Worm (Caenorhabditis elegans) whole organism, young adult: ENCODE measurements around the gene ral-1.

Experiments used
- B0336.3 ChIP-seq: fragments of 200-800 bp; sonication (Bioruptor generic); IDR thresholded peaks from 2 replicates; pipeline ENCODE4 v1.3.6; 2022; ENCODE audit warnings: missing genetic modification characterization, missing compliant biosample characterization
- C06A6.2 ChIP-seq: fragments of 200-800 bp; sonication (Bioruptor generic); conservative IDR thresholded peaks from 2 replicates; pipeline ENCODE4 v1.3.6; 2022; ENCODE audit warnings: missing genetic modification characterization, missing compliant biosample characterization
- F22D6.2 ChIP-seq: sonication (generic microtip); optimal IDR thresholded peaks from 2 replicates; lab custom pipeline; 2016; ENCODE audit warnings: mild to moderate bottlenecking, missing genetic modification characterization, missing compliant biosample characterization
- F52B5.7 ChIP-seq: sonication (generic microtip); optimal IDR thresholded peaks from 2 replicates; lab custom pipeline; 2016; ENCODE audit warnings: mild to moderate bottlenecking, missing genetic modification characterization, missing compliant biosample characterization
- F57C9.4 ChIP-seq: sonication (generic microtip); optimal IDR thresholded peaks from 2 replicates; lab custom pipeline; 2017; ENCODE audit warnings: mild to moderate bottlenecking, missing genetic modification characterization, missing compliant biosample characterization
- K11D2.4 ChIP-seq: fragments of 200-800 bp; sonication (Bioruptor generic); IDR thresholded peaks from 2 replicates; pipeline ENCODE4 v1.3.6; 2022; ENCODE audit warnings: missing genetic modification reagents, missing genetic modification characterization, missing compliant biosample characterization
- K12H6.12 ChIP-seq: fragments of 200-800 bp; sonication (Bioruptor generic); optimal IDR thresholded peaks from 2 replicates; lab custom pipeline; 2018; ENCODE audit warnings: mild to moderate bottlenecking, missing genetic modification characterization, missing compliant biosample characterization
- T07F8.4 ChIP-seq: sonication (generic microtip); optimal IDR thresholded peaks from 2 replicates; lab custom pipeline; 2016; ENCODE audit warnings: mild to moderate bottlenecking, missing genetic modification characterization, moderate library complexity, missing compliant biosample characterization
- Y53G8AR.9 ChIP-seq: fragments of 200-800 bp; sonication (Bioruptor generic); conservative IDR thresholded peaks from 2 replicates; pipeline ENCODE4 v1.3.6; 2022; ENCODE audit warnings: missing genetic modification reagents, missing genetic modification characterization, missing compliant biosample characterization
- ZK185.1 ChIP-seq: sonication (generic microtip); optimal IDR thresholded peaks from 2 replicates; lab custom pipeline; 2016; ENCODE audit warnings: mild to moderate bottlenecking, missing genetic modification characterization, missing compliant biosample characterization; ENCODE audit not compliant: poor library complexity, severe bottlenecking
- athp-1 ChIP-seq: sonication (generic microtip); optimal IDR thresholded peaks from 2 replicates; lab custom pipeline; 2017; ENCODE audit warnings: mild to moderate bottlenecking, missing genetic modification characterization, missing compliant biosample characterization
- attf-5 ChIP-seq: fragments of 200-800 bp; sonication (Bioruptor generic); optimal IDR thresholded peaks from 2 replicates; lab custom pipeline; 2018; ENCODE audit warnings: mild to moderate bottlenecking, missing genetic modification characterization, missing compliant biosample characterization
- bed-1 ChIP-seq: fragments of 200-800 bp; sonication (Bioruptor generic); IDR thresholded peaks from 2 replicates; pipeline ENCODE4 v1.3.6; 2022; ENCODE audit warnings: missing genetic modification reagents, missing genetic modification characterization, missing compliant biosample characterization
- cebp-1 ChIP-seq, 2 experiments: fragments of 200-800 bp in 1 of 2; sonication (Bioruptor generic) in 1 of 2; sonication (generic microtip) in 1 of 2; IDR thresholded peaks in 1 of 2; optimal IDR thresholded peaks in 1 of 2; 2 replicates each; pipeline versions ENCODE4 v1.3.6 to Lab custom; 2017 to 2022; ENCODE audit warnings: missing compliant biosample characterization in 2 of 2, missing genetic modification characterization in 2 of 2, mild to moderate bottlenecking in 1 of 2, missing genetic modification reagents in 1 of 2, moderate library complexity in 1 of 2
- cebp-2 ChIP-seq: fragments of 200-800 bp; sonication (Bioruptor generic); IDR thresholded peaks from 2 replicates; pipeline ENCODE4 v1.3.6; 2022; ENCODE audit warnings: missing genetic modification characterization, missing compliant biosample characterization
- ceh-27 ChIP-seq: fragments of 200-800 bp; sonication (Bioruptor generic); optimal IDR thresholded peaks from 2 replicates; lab custom pipeline; 2018; ENCODE audit warnings: mild to moderate bottlenecking, missing genetic modification characterization, moderate library complexity, missing compliant biosample characterization
- ceh-40 ChIP-seq: fragments of 200-800 bp; sonication (Bioruptor generic); IDR thresholded peaks from 2 replicates; pipeline ENCODE4 v1.3.6; 2022; ENCODE audit warnings: missing genetic modification characterization, missing compliant biosample characterization
- ceh-91 ChIP-seq: fragments of 200-800 bp; sonication (Bioruptor generic); IDR thresholded peaks from 2 replicates; pipeline ENCODE4 v1.3.6; 2022; ENCODE audit warnings: missing genetic modification reagents, missing genetic modification characterization, missing compliant biosample characterization
- chd-7 ChIP-seq: sonication (generic microtip); optimal IDR thresholded peaks from 2 replicates; lab custom pipeline; 2016; ENCODE audit warnings: mild to moderate bottlenecking, missing genetic modification characterization, moderate library complexity, missing compliant biosample characterization
- ekl-4 ChIP-seq: fragments of 200-800 bp; sonication (Bioruptor generic); IDR thresholded peaks from 2 replicates; pipeline ENCODE4 v1.3.6; 2022; ENCODE audit warnings: missing genetic modification reagents, missing genetic modification characterization, missing compliant biosample characterization
- gei-17 ChIP-seq: fragments of 200-800 bp; sonication (Bioruptor generic); optimal IDR thresholded peaks from 2 replicates; lab custom pipeline; 2018; ENCODE audit warnings: mild to moderate bottlenecking, missing genetic modification characterization, missing compliant biosample characterization
- hmg-20 ChIP-seq: fragments of 200-800 bp; sonication (Bioruptor generic); IDR thresholded peaks from 2 replicates; pipeline ENCODE4 v1.3.6; 2022; ENCODE audit warnings: missing genetic modification reagents, missing genetic modification characterization, missing compliant biosample characterization
- lin-35 ChIP-seq, 3 experiments: fragments of 150-350 bp in 2 of 3; sonication (generic microtip) in 1 of 3; optimal IDR thresholded peaks; 2 replicates each; lab custom pipeline; 2014 to 2018; ENCODE audit warnings: missing biosample characterization in 3 of 3, missing genetic modification characterization in 3 of 3, missing genetic modification reagents in 3 of 3
- lin-40 ChIP-seq: sonication (generic microtip); optimal IDR thresholded peaks from 2 replicates; lab custom pipeline; 2016; ENCODE audit warnings: missing genetic modification characterization, mild to moderate bottlenecking, missing compliant biosample characterization, missing genotype, missing genetic modification reagents
- lin-54 ChIP-seq: fragments of 200-800 bp; sonication (Bioruptor generic); optimal IDR thresholded peaks from 2 replicates; lab custom pipeline; 2018; ENCODE audit warnings: mild to moderate bottlenecking, missing genetic modification characterization, missing compliant biosample characterization
- madf-3 ChIP-seq: fragments of 200-800 bp; sonication (Bioruptor generic); IDR thresholded peaks from 2 replicates; pipeline ENCODE4 v1.3.6; 2022; ENCODE audit warnings: missing genetic modification reagents, missing genetic modification characterization, missing compliant biosample characterization
- mcd-1 ChIP-seq: fragments of 200-800 bp; sonication (Bioruptor generic); IDR thresholded peaks from 2 replicates; pipeline ENCODE4 v1.3.6; 2022; ENCODE audit warnings: missing genetic modification reagents, missing genetic modification characterization, missing compliant biosample characterization
- nhr-120 ChIP-seq: fragments of 200-800 bp; sonication (Bioruptor generic); IDR thresholded peaks from 2 replicates; pipeline ENCODE4 v1.3.6; 2022; ENCODE audit warnings: missing genetic modification characterization, missing compliant biosample characterization
- nhr-80 ChIP-seq: sonication (generic microtip); optimal IDR thresholded peaks from 2 replicates; lab custom pipeline; 2016; ENCODE audit warnings: missing genetic modification characterization, missing compliant biosample characterization
- rcor-1 ChIP-seq: fragments of 200-800 bp; sonication (Bioruptor generic); IDR thresholded peaks from 2 replicates; pipeline ENCODE4 v1.3.6; 2022; ENCODE audit warnings: missing genetic modification reagents, missing genetic modification characterization, missing compliant biosample characterization
- snpc-3.4 ChIP-seq: sonication (generic microtip); optimal IDR thresholded peaks from 2 replicates; lab custom pipeline; 2017; ENCODE audit warnings: missing genetic modification characterization, mild to moderate bottlenecking, missing compliant biosample characterization, antibody characterized with exemption, moderate library complexity, missing genotype, missing genetic modification reagents
- snpc-4 ChIP-seq, 5 experiments: fragments of 150-350 bp in 1 of 5; sonication (generic microtip) in 4 of 5; optimal IDR thresholded peaks; 2 replicates each; lab custom pipeline; 2014 to 2018; ENCODE audit warnings: missing genetic modification characterization in 5 of 5, missing biosample characterization in 3 of 5, antibody characterized with exemption in 2 of 5, mild to moderate bottlenecking in 2 of 5, missing compliant biosample characterization in 2 of 5, missing genotype in 2 of 5, moderate library complexity in 2 of 5, missing genetic modification reagents in 1 of 5
- somi-1 ChIP-seq: fragments of 200-800 bp; sonication (Bioruptor generic); optimal IDR thresholded peaks from 2 replicates; lab custom pipeline; 2018; ENCODE audit warnings: mild to moderate bottlenecking, missing genetic modification characterization, missing compliant biosample characterization
- sptf-2 ChIP-seq: fragments of 200-800 bp; sonication (Bioruptor generic); optimal IDR thresholded peaks from 2 replicates; lab custom pipeline; 2018; ENCODE audit warnings: mild to moderate bottlenecking, missing genetic modification characterization, missing compliant biosample characterization
- tbp1 ChIP-seq: fragments of 200-800 bp; sonication (Bioruptor generic); optimal IDR thresholded peaks from 2 replicates; lab custom pipeline; 2018; ENCODE audit warnings: mild to moderate bottlenecking, missing genetic modification characterization, missing compliant biosample characterization
- tbx-9 ChIP-seq: sonication (generic microtip); optimal IDR thresholded peaks from 2 replicates; lab custom pipeline; 2016; ENCODE audit warnings: borderline replicate concordance, missing genetic modification characterization, inconsistent platforms, missing compliant biosample characterization
- unc-62 ChIP-seq: fragments of 150-350 bp; optimal IDR thresholded peaks from 2 replicates; lab custom pipeline; 2014; ENCODE audit warnings: missing biosample characterization, missing genetic modification reagents, missing genetic modification characterization
- zim-3 ChIP-seq: sonication (generic microtip); optimal IDR thresholded peaks from 2 replicates; lab custom pipeline; 2017; ENCODE audit warnings: mild to moderate bottlenecking, missing genetic modification characterization, moderate library complexity, missing compliant biosample characterization
- ztf-25 ChIP-seq: fragments of 200-800 bp; sonication (Bioruptor generic); IDR thresholded peaks from 2 replicates; pipeline ENCODE4 v1.3.6; 2022; ENCODE audit warnings: missing genetic modification reagents, missing genetic modification characterization, missing compliant biosample characterization
- ztf-6 ChIP-seq: fragments of 200-800 bp; sonication (Bioruptor generic); IDR thresholded peaks from 2 replicates; pipeline ENCODE4 v1.3.6; 2022; ENCODE audit warnings: missing genetic modification reagents, missing genetic modification characterization, missing compliant biosample characterization

ral-1 gene

DNA sequence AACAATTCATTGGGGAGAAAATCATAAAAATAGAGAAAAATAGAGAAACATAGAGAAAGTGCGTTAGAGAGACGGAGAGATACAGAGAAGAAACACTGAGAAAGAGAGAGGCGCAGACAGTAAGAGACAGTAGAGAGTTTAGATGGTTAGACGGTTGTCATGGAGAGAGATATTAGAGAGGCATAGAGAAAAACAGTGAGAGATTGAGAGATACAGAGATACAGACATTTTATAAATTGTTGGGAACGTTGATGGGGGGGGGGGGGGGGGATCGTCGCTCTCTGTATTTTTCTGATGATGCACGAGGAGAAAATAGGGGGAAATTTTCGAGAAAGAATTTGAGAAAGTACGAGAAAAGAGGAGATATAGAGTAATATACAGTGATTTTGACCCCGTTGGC lies 31.8 kb upstream of the ral-1 start (continued):
- TF ChIP-seq madf-3 (GFP tag; lab: Robert Waterston, UW) = no peak
- TF ChIP-seq C06A6.2 = peak; percentile 77
- no peak for TF ChIP-seq F52B5.7 (tag; lab: Kevin White, UChicago)
- TF ChIP-seq ztf-6 (GFP tag; lab: Robert Waterston, UW) = no peak
- no peak; the same call in 1 of the 2 replicates for TF ChIP-seq rcor-1 (GFP tag; lab: Robert Waterston, UW)
- peak; percentile 56 for TF ChIP-seq mcd-1 (GFP tag; lab: Robert Waterston, UW)
- TF ChIP-seq B0336.3 (GFP tag; lab: Robert Waterston, UW) = peak; percentile 46; the same call in 1 of the 2 replicates
- no peak for TF ChIP-seq ceh-40 (GFP tag; lab: Robert Waterston, UW)
- peak; percentile 84 for TF ChIP-seq somi-1 (GFP tag; lab: Kevin White, UChicago)
- no peak for TF ChIP-seq chd-7 (tag; lab: Kevin White, UChicago)
- TF ChIP-seq tbx-9 (tag; lab: Kevin White, UChicago) = no peak
- TF ChIP-seq ZK185.1 = no peak
- TF ChIP-seq gei-17 (GFP tag; lab: Kevin White, UChicago) = peak; percentile 6
- no peak for TF ChIP-seq nhr-120 (GFP tag; lab: Robert Waterston, UW)
- TF ChIP-seq lin-54 (GFP tag; lab: Kevin White, UChicago) = peak; percentile 50
- no peak for TF ChIP-seq zim-3 (tag; lab: Kevin White, UChicago)
- TF ChIP-seq bed-1 (GFP tag; lab: Robert Waterston, UW) = no peak
- TF ChIP-seq F57C9.4 (tag; lab: Kevin White, UChicago) = no peak
- TF ChIP-seq K11D2.4 (GFP tag; lab: Robert Waterston, UW) = peak; percentile 80
- no peak for TF ChIP-seq ztf-25 (GFP tag; lab: Robert Waterston, UW)
- no peak for TF ChIP-seq hmg-20
- TF ChIP-seq ceh-27 = no peak
- TF ChIP-seq tbp1 = peak; percentile 43
- TF ChIP-seq ceh-91 (GFP tag; lab: Robert Waterston, UW) = no peak
- TF ChIP-seq ekl-4 (GFP tag; lab: Robert Waterston, UW) = 0 out of 2 replicates have a peak, but pooled peaks have one; percentile 59
- TF ChIP-seq athp-1 = no peak
- peak; percentile 62 for TF ChIP-seq attf-5 (GFP tag; lab: Kevin White, UChicago)
- no peak for TF ChIP-seq cebp-1 (GFP tag; IDR thresholded peaks at IDR 0.05; lab: Robert Waterston, UW)
- TF ChIP-seq cebp-1 (tag; optimal IDR thresholded peaks at IDR 0.05; lab: Kevin White, UChicago) = peak; percentile 69
- TF ChIP-seq Y53G8AR.9 (GFP tag; lab: Robert Waterston, UW) = no peak
- TF ChIP-seq snpc-3.4 (tag; lab: Kevin White, UChicago) = no peak
- TF ChIP-seq unc-62 (GFP tag; lab: Kevin White, UChicago) = no peak
- TF ChIP-seq sptf-2 (GFP tag; lab: Kevin White, UChicago) = no peak
- TF ChIP-seq cebp-2 = no peak
- no peak for TF ChIP-seq F22D6.2 (tag; lab: Kevin White, UChicago)
- peak; percentile 34 for TF ChIP-seq K12H6.12 (tag; lab: Kevin White, UChicago)
- no peak for TF ChIP-seq T07F8.4 (tag; lab: Kevin White, UChicago)
- TF ChIP-seq snpc-4 (GFP tag; optimal IDR thresholded peaks at IDR 0.05; lab: Kevin White, UChicago) = no peak
- no peak for TF ChIP-seq snpc-4 (tag; optimal IDR thresholded peaks at IDR 0.05; lab: Kevin White, UChicago)
- peak; percentile 88 for TF ChIP-seq lin-40
- peak; percentile 14 for TF ChIP-seq nhr-80 (tag; lab: Kevin White, UChicago)
- TF ChIP-seq lin-35 (GFP tag; optimal IDR thresholded peaks at IDR 0.05; lab: Kevin White, UChicago) = peak in 1 of 3 experiments; percentile 56
